Fruit fly (Drosophila melanogaster) whole organism, embryonic: ENCODE measurements around the gene SpdS.
A peak's percentile ranks its signal among the peaks of the same experiment; 100 is the strongest.

ENCODE experiments used
- Atf-2 ChIP-seq: fragments of 200-800 bp; sonication (Bioruptor generic); optimal IDR thresholded peaks from 2 replicates; lab custom pipeline; 2016; ENCODE audit warnings: missing biosample characterization, missing genetic modification characterization
- B-H2 ChIP-seq: fragments of 200-800 bp; sonication (Bioruptor generic); optimal IDR thresholded peaks from 2 replicates; lab custom pipeline; 2018; ENCODE audit warnings: missing biosample characterization, mild to moderate bottlenecking, missing genetic modification characterization
- CG10366 ChIP-seq: fragments of 200-800 bp; sonication (Bioruptor generic); IDR thresholded peaks from 2 replicates; pipeline ENCODE4 v1.3.6; 2022; ENCODE audit warnings: missing biosample characterization, missing genetic modification characterization
- CG10431 ChIP-seq: fragments of 200-800 bp; sonication (Bioruptor generic); optimal IDR thresholded peaks from 3 replicates; lab custom pipeline; 2018; ENCODE audit warnings: missing biosample characterization, mild to moderate bottlenecking, missing genetic modification characterization
- CG10462 ChIP-seq: fragments of 200-800 bp; sonication (Bioruptor generic); optimal IDR thresholded peaks from 2 replicates; lab custom pipeline; 2016; ENCODE audit warnings: missing biosample characterization, missing genetic modification characterization
- CG12155 ChIP-seq: fragments of 200-800 bp; sonication (Bioruptor generic); optimal IDR thresholded peaks from 3 replicates; lab custom pipeline; 2016; ENCODE audit warnings: missing biosample characterization, missing genetic modification characterization
- CG13287 ChIP-seq: fragments of 200-800 bp; sonication (Bioruptor generic); IDR thresholded peaks from 2 replicates; pipeline ENCODE4 v1.3.6; 2022; ENCODE audit warnings: missing biosample characterization, missing genetic modification characterization; ENCODE audit not compliant: partially characterized antibody
- CG14050 ChIP-seq: fragments of 200-800 bp; sonication (Bioruptor generic); IDR thresholded peaks from 3 replicates; pipeline ENCODE4 v1.3.6; 2022; ENCODE audit warnings: missing biosample characterization, missing genetic modification characterization
- CG1647 ChIP-seq: fragments of 200-800 bp; sonication (Bioruptor generic); optimal IDR thresholded peaks from 3 replicates; lab custom pipeline; 2016; ENCODE audit warnings: missing biosample characterization, missing genetic modification characterization
- CG2199 ChIP-seq: fragments of 200-800 bp; sonication (Bioruptor generic); IDR thresholded peaks from 3 replicates; pipeline ENCODE4 v1.3.6; 2022; ENCODE audit warnings: missing biosample characterization, missing genetic modification characterization
- CG2889 ChIP-seq: fragments of 200-800 bp; sonication (Bioruptor generic); IDR thresholded peaks from 3 replicates; pipeline ENCODE4 v1.3.6; 2022; ENCODE audit warnings: missing biosample characterization, missing genetic modification characterization
- CG31224 ChIP-seq: fragments of 200-800 bp; sonication (Bioruptor generic); IDR thresholded peaks from 2 replicates; pipeline ENCODE4 v1.3.6; 2022; ENCODE audit warnings: missing biosample characterization, missing genetic modification characterization
- CG31388 ChIP-seq: fragments of 200-800 bp; sonication (Bioruptor generic); optimal IDR thresholded peaks from 2 replicates; lab custom pipeline; 2016; ENCODE audit warnings: missing biosample characterization, missing genetic modification characterization
- CG31441 ChIP-seq: fragments of 200-800 bp; sonication (Bioruptor generic); IDR thresholded peaks from 2 replicates; pipeline ENCODE4 v1.3.6; 2022; ENCODE audit warnings: missing biosample characterization, missing genetic modification characterization
- CG3407 ChIP-seq: fragments of 200-800 bp; sonication (Bioruptor generic); optimal IDR thresholded peaks from 2 replicates; lab custom pipeline; 2018; ENCODE audit warnings: missing biosample characterization, mild to moderate bottlenecking, missing genetic modification characterization
- CG4404 ChIP-seq: fragments of 200-800 bp; sonication (Bioruptor generic); IDR thresholded peaks from 2 replicates; pipeline ENCODE4 v1.3.6; 2022; ENCODE audit warnings: missing biosample characterization, missing genetic modification characterization
- CG4730 ChIP-seq: fragments of 200-800 bp; sonication (Bioruptor generic); IDR thresholded peaks from 2 replicates; pipeline ENCODE4 v1.3.6; 2022; ENCODE audit warnings: missing biosample characterization, missing genetic modification characterization
- CG7786 ChIP-seq: fragments of 200-800 bp; sonication (Bioruptor generic); optimal IDR thresholded peaks from 2 replicates; lab custom pipeline; 2016; ENCODE audit warnings: missing biosample characterization, missing genetic modification characterization
- CG7839 ChIP-seq: fragments of 200-800 bp; sonication (Bioruptor generic); optimal IDR thresholded peaks from 3 replicates; lab custom pipeline; 2018; ENCODE audit warnings: missing biosample characterization, mild to moderate bottlenecking, missing genetic modification characterization, moderate library complexity
- D19B ChIP-seq: fragments of 200-800 bp; sonication (Bioruptor generic); optimal IDR thresholded peaks from 2 replicates; lab custom pipeline; 2017; ENCODE audit warnings: missing biosample characterization, mild to moderate bottlenecking, missing genetic modification characterization
- Dll ChIP-seq: fragments of 200-800 bp; sonication (Bioruptor generic); IDR thresholded peaks from 4 replicates; pipeline ENCODE4 v1.3.6; 2022; ENCODE audit warnings: missing biosample characterization, missing genetic modification characterization; ENCODE audit not compliant: partially characterized antibody
- Elba2 ChIP-seq: fragments of 200-800 bp; sonication (Bioruptor generic); optimal IDR thresholded peaks from 3 replicates; lab custom pipeline; 2016; ENCODE audit warnings: missing biosample characterization, missing genetic modification characterization
- H15 ChIP-seq: fragments of 200-800 bp; sonication (Bioruptor generic); IDR thresholded peaks from 3 replicates; pipeline ENCODE4 v1.3.6; 2022; ENCODE audit warnings: missing biosample characterization, missing genetic modification characterization
- H2.0 ChIP-seq: fragments of 200-800 bp; sonication (Bioruptor generic); IDR thresholded peaks from 2 replicates; pipeline ENCODE4 v1.3.6; 2022; ENCODE audit warnings: missing biosample characterization, missing genetic modification characterization
- HLHmδ ChIP-seq: fragments of 200-800 bp; sonication (Bioruptor generic); optimal IDR thresholded peaks from 2 replicates; lab custom pipeline; 2018; ENCODE audit warnings: missing biosample characterization, mild to moderate bottlenecking, missing genetic modification characterization, moderate library complexity
- Mrtf ChIP-seq: fragments of 200-800 bp; sonication (Bioruptor generic); IDR thresholded peaks from 3 replicates; pipeline ENCODE4 v1.3.6; 2022; ENCODE audit warnings: missing biosample characterization, missing genetic modification characterization
- Myb ChIP-seq: fragments of 200-800 bp; sonication (Bioruptor generic); optimal IDR thresholded peaks from 2 replicates; lab custom pipeline; 2016; ENCODE audit warnings: missing biosample characterization, missing genetic modification characterization
- Nf-YA ChIP-seq: fragments of 200-800 bp; sonication (Bioruptor generic); IDR thresholded peaks from 2 replicates; pipeline ENCODE4 v1.3.6; 2022; ENCODE audit warnings: missing biosample characterization, missing genetic modification characterization
- Nf-YB ChIP-seq: fragments of 200-800 bp; sonication (Bioruptor generic); optimal IDR thresholded peaks from 3 replicates; lab custom pipeline; 2019; ENCODE audit warnings: missing biosample characterization, mild to moderate bottlenecking, missing genetic modification characterization, moderate library complexity
- Scr ChIP-seq: fragments of 200-800 bp; sonication (Bioruptor generic); IDR thresholded peaks from 2 replicates; pipeline ENCODE4 v1.3.6; 2022; ENCODE audit warnings: missing biosample characterization, missing genetic modification characterization; ENCODE audit not compliant: partially characterized antibody
- Sox102F ChIP-seq: fragments of 200-800 bp; sonication (Bioruptor generic); optimal IDR thresholded peaks from 2 replicates; lab custom pipeline; 2018; ENCODE audit warnings: missing biosample characterization, mild to moderate bottlenecking, missing genetic modification characterization, moderate library complexity
- Spps ChIP-seq: fragments of 200-800 bp; sonication (Bioruptor generic); optimal IDR thresholded peaks from 2 replicates; lab custom pipeline; 2018; ENCODE audit warnings: missing biosample characterization, mild to moderate bottlenecking, missing genetic modification characterization
- Sry-β ChIP-seq: fragments of 200-800 bp; sonication (Bioruptor generic); optimal IDR thresholded peaks from 2 replicates; lab custom pipeline; 2018; ENCODE audit warnings: missing biosample characterization, mild to moderate bottlenecking, missing genetic modification characterization, moderate library complexity
- Sry-δ ChIP-seq: fragments of 200-800 bp; sonication (Bioruptor generic); optimal IDR thresholded peaks from 2 replicates; lab custom pipeline; 2016; ENCODE audit warnings: missing biosample characterization, missing genetic modification characterization
- YL-1 ChIP-seq: fragments of 200-800 bp; sonication (Bioruptor generic); optimal IDR thresholded peaks from 3 replicates; lab custom pipeline; 2017; ENCODE audit warnings: missing biosample characterization, mild to moderate bottlenecking, missing genetic modification characterization
- al ChIP-seq: fragments of 200-800 bp; sonication (Bioruptor generic); IDR thresholded peaks from 2 replicates; pipeline ENCODE4 v1.3.6; 2022; ENCODE audit warnings: missing biosample characterization, missing genetic modification characterization
- caup ChIP-seq: fragments of 200-800 bp; sonication (Bioruptor generic); optimal IDR thresholded peaks from 3 replicates; lab custom pipeline; 2017; ENCODE audit warnings: missing biosample characterization, mild to moderate bottlenecking, missing genetic modification characterization, moderate library complexity; ENCODE audit not compliant: severe bottlenecking
- fu2 ChIP-seq: fragments of 200-800 bp; sonication (Bioruptor generic); optimal IDR thresholded peaks from 2 replicates; lab custom pipeline; 2016; ENCODE audit warnings: missing biosample characterization, missing genetic modification characterization
- hbn ChIP-seq: fragments of 200-800 bp; sonication (Bioruptor generic); IDR thresholded peaks from 2 replicates; pipeline ENCODE4 v1.3.6; 2022; ENCODE audit warnings: missing biosample characterization, missing genetic modification characterization; ENCODE audit not compliant: partially characterized antibody
- jing ChIP-seq: fragments of 200-800 bp; sonication (Bioruptor generic); optimal IDR thresholded peaks from 2 replicates; lab custom pipeline; 2018; ENCODE audit warnings: missing biosample characterization, mild to moderate bottlenecking, missing genetic modification characterization
- lab ChIP-seq: fragments of 200-800 bp; sonication (Bioruptor generic); optimal IDR thresholded peaks from 3 replicates; lab custom pipeline; 2017; ENCODE audit warnings: missing biosample characterization, missing genetic modification characterization, mild to moderate bottlenecking, moderate library complexity, missing genetic modification reagents
- luna ChIP-seq: fragments of 200-800 bp; sonication (Bioruptor generic); optimal IDR thresholded peaks from 2 replicates; lab custom pipeline; 2016; ENCODE audit warnings: missing biosample characterization, missing genetic modification characterization
- nau ChIP-seq: fragments of 200-800 bp; sonication (Bioruptor generic); optimal IDR thresholded peaks from 3 replicates; lab custom pipeline; 2017; ENCODE audit warnings: missing biosample characterization, mild to moderate bottlenecking, missing genetic modification characterization, missing genetic modification reagents
- nerfin-1 ChIP-seq: fragments of 200-800 bp; sonication (Bioruptor generic); optimal IDR thresholded peaks from 3 replicates; lab custom pipeline; 2019; ENCODE audit warnings: missing biosample characterization, mild to moderate bottlenecking, missing genetic modification characterization, moderate library complexity
- peb ChIP-seq: fragments of 200-800 bp; sonication (Bioruptor generic); IDR thresholded peaks from 2 replicates; pipeline ENCODE4 v1.3.6; 2022; ENCODE audit warnings: missing biosample characterization, missing genetic modification characterization
- pros ChIP-seq: fragments of 200-800 bp; sonication (Bioruptor generic); optimal IDR thresholded peaks from 3 replicates; lab custom pipeline; 2019; ENCODE audit warnings: missing biosample characterization, mild to moderate bottlenecking, missing genetic modification characterization, moderate library complexity
- ro ChIP-seq: fragments of 200-800 bp; sonication (Bioruptor generic); IDR thresholded peaks from 2 replicates; pipeline ENCODE4 v1.3.6; 2022; ENCODE audit warnings: missing biosample characterization, missing genetic modification characterization
- salm ChIP-seq: fragments of 200-800 bp; sonication (Bioruptor generic); optimal IDR thresholded peaks from 2 replicates; lab custom pipeline; 2018; ENCODE audit warnings: missing biosample characterization, mild to moderate bottlenecking, missing genetic modification characterization
- shn ChIP-seq: fragments of 200-800 bp; sonication (Bioruptor generic); optimal IDR thresholded peaks from 3 replicates; lab custom pipeline; 2016; ENCODE audit warnings: missing biosample characterization, missing genetic modification characterization
- slbo ChIP-seq: fragments of 200-800 bp; sonication (Bioruptor generic); IDR thresholded peaks from 2 replicates; pipeline ENCODE4 v1.3.6; 2022; ENCODE audit warnings: missing biosample characterization, missing genetic modification characterization
- usp ChIP-seq: fragments of >200 bp; optimal IDR thresholded peaks from 2 replicates; lab custom pipeline; 2017; ENCODE audit warnings: missing biosample characterization, missing genetic modification characterization
- wdn ChIP-seq: fragments of 200-800 bp; sonication (Bioruptor generic); IDR thresholded peaks from 2 replicates; pipeline ENCODE4 v1.3.6; 2022; ENCODE audit warnings: missing biosample characterization, missing genetic modification characterization

SpdS gene

dm6 chr3R:9630633-9631095, 777 bp upstream of the SpdS start, which contains the start of gene Calr (continued):
- TF ChIP-seq CG14050 (GFP tag; lab: Robert Waterston, UW) (no peak), HLHmδ (peak; percentile 63), CG2199 (GFP tag; lab: Robert Waterston, UW) (no peak), pros (GFP tag; lab: Kevin White, UChicago) (peak; percentile 53), H2.0 (no peak), caup (GFP tag; lab: Kevin White, UChicago) (peak; percentile 66), slbo (GFP tag; lab: Robert Waterston, UW) (no peak), CG12155 (no peak), Nf-YA (GFP tag; lab: Robert Waterston, UW) (no peak), CG13287 (GFP tag; lab: Robert Waterston, UW) (no peak), Elba2 (GFP tag; lab: Kevin White, UChicago) (no peak), Nf-YB (GFP tag; lab: Kevin White, UChicago) (peak; percentile 100), CG10431 (GFP tag; lab: Kevin White, UChicago) (no peak), Atf-2 (GFP tag; lab: Kevin White, UChicago) (no peak), ro (no peak), salm (tag; lab: Kevin White, UChicago) (peak; percentile 52), lab (GFP tag; lab: Kevin White, UChicago) (peak; percentile 71), wdn (GFP tag; lab: Robert Waterston, UW) (no peak), Scr (no peak), usp (GFP tag; lab: Kevin White, UChicago) (no peak), CG31224 (GFP tag; lab: Robert Waterston, UW) (no peak), CG10366 (GFP tag; lab: Robert Waterston, UW) (no peak), CG3407 (GFP tag; lab: Kevin White, UChicago) (no peak), nerfin-1 (tag; lab: Kevin White, UChicago) (peak; percentile 59), Sry-β (GFP tag; lab: Kevin White, UChicago) (no peak), fu2 (no peak), CG10462 (GFP tag; lab: Kevin White, UChicago) (no peak), Sry-δ (GFP tag; lab: Kevin White, UChicago) (peak; percentile 54), CG1647 (peak; percentile 45), CG2889 (no peak), H15 (GFP tag; lab: Robert Waterston, UW) (no peak), CG31388 (no peak), B-H2 (peak; percentile 79), CG4404 (GFP tag; lab: Robert Waterston, UW) (no peak), Dll (no peak), CG4730 (no peak), shn (peak; percentile 43), CG7839 (tag; lab: Kevin White, UChicago) (no peak), Myb (GFP tag; lab: Kevin White, UChicago) (peak; percentile 82), D19B (GFP tag; lab: Kevin White, UChicago) (no peak), Mrtf (GFP tag; lab: Robert Waterston, UW) (no peak), Spps (tag; lab: Kevin White, UChicago) (peak; percentile 38), luna (GFP tag; lab: Kevin White, UChicago) (no peak), Sox102F (GFP tag; lab: Kevin White, UChicago) (no peak), hbn (GFP tag; lab: Robert Waterston, UW) (no peak), al (GFP tag; lab: Robert Waterston, UW) (no peak), peb (GFP tag; lab: Robert Waterston, UW) (no peak), CG7786 (GFP tag; lab: Kevin White, UChicago) (no peak), CG31441 (GFP tag; lab: Robert Waterston, UW) (no peak), YL-1 (peak; percentile 74), nau (GFP tag; lab: Kevin White, UChicago) (peak; percentile 33), jing (GFP tag; lab: Kevin White, UChicago) (peak; percentile 12)
